Worm (Caenorhabditis elegans) whole organism, L2 larva: ENCODE results near the gene ZK1128.3.
A peak's percentile ranks its signal among the peaks of the same experiment; 100 is the strongest.

Experiments
- C34F6.9 ChIP-seq: fragments of 150-350 bp; optimal IDR thresholded peaks from 2 replicates; lab custom pipeline; 2014; ENCODE audit warnings: missing biosample characterization, missing genetic modification characterization
- F13H6.1 ChIP-seq: sonication (generic microtip); optimal IDR thresholded peaks from 2 replicates; lab custom pipeline; 2016; ENCODE audit warnings: missing genetic modification characterization, missing compliant biosample characterization
- Y55F3AM.14 ChIP-seq: fragments of 200-800 bp; sonication (Bioruptor generic); optimal IDR thresholded peaks from 2 replicates; lab custom pipeline; 2018; ENCODE audit warnings: mild to moderate bottlenecking, missing genetic modification characterization, missing compliant biosample characterization
- ZK546.5 ChIP-seq: sonication (generic microtip); optimal IDR thresholded peaks from 2 replicates; lab custom pipeline; 2017; ENCODE audit warnings: missing biosample characterization, missing genetic modification characterization
- alr-1 ChIP-seq: fragments of 150-350 bp; optimal IDR thresholded peaks from 2 replicates; lab custom pipeline; 2014; ENCODE audit warnings: missing biosample characterization, missing genetic modification characterization
- aly-2 ChIP-seq: fragments of 150-350 bp; optimal IDR thresholded peaks from 2 replicates; lab custom pipeline; 2014; ENCODE audit warnings: missing biosample characterization, missing genetic modification characterization
- ama-1 ChIP-seq: fragments of 150-350 bp; optimal IDR thresholded peaks from 2 replicates; lab custom pipeline; 2018; ENCODE audit warnings: inconsistent platforms
- blmp-1 ChIP-seq: sonication (generic microtip); optimal IDR thresholded peaks from 2 replicates; lab custom pipeline; 2017; ENCODE audit warnings: missing genetic modification characterization, mild to moderate bottlenecking, missing compliant biosample characterization, antibody characterized with exemption, moderate library complexity; ENCODE audit not compliant: insufficient read depth
- ceh-16 ChIP-seq: fragments of 150-350 bp; optimal IDR thresholded peaks from 2 replicates; lab custom pipeline; 2014; ENCODE audit warnings: missing biosample characterization, missing genetic modification characterization
- crh-2 ChIP-seq: sonication (generic microtip); optimal IDR thresholded peaks from 2 replicates; lab custom pipeline; 2017; ENCODE audit warnings: missing biosample characterization, missing genetic modification characterization
- egl-27 ChIP-seq: sonication (generic microtip); optimal IDR thresholded peaks from 3 replicates; lab custom pipeline; 2017; ENCODE audit warnings: missing biosample characterization, missing genetic modification reagents, missing genetic modification characterization
- elt-1 ChIP-seq: fragments of 150-350 bp; optimal IDR thresholded peaks from 2 replicates; lab custom pipeline; 2014; ENCODE audit warnings: missing biosample characterization, missing genetic modification characterization
- elt-3 ChIP-seq: sonication (generic microtip); optimal IDR thresholded peaks from 2 replicates; lab custom pipeline; 2017; ENCODE audit warnings: missing biosample characterization, missing genetic modification characterization
- fos-1 ChIP-seq: fragments of 150-350 bp; optimal IDR thresholded peaks from 2 replicates; lab custom pipeline; 2014; ENCODE audit warnings: missing biosample characterization, missing genetic modification characterization
- gmeb-1 ChIP-seq: fragments of 150-350 bp; optimal IDR thresholded peaks from 2 replicates; lab custom pipeline; 2014; ENCODE audit warnings: missing biosample characterization, missing genetic modification characterization
- lin-13 ChIP-seq: fragments of 150-350 bp; optimal IDR thresholded peaks from 2 replicates; lab custom pipeline; 2014; ENCODE audit warnings: missing biosample characterization, missing genetic modification reagents, missing genetic modification characterization
- lin-39 ChIP-seq: fragments of 150-350 bp; optimal IDR thresholded peaks from 2 replicates; lab custom pipeline; 2014; ENCODE audit warnings: missing biosample characterization, missing genetic modification reagents, missing genetic modification characterization
- lsy-2 ChIP-seq, 2 experiments: fragments of 150-350 bp in 1 of 2; sonication (generic microtip) in 1 of 2; optimal IDR thresholded peaks; 2 replicates each; lab custom pipeline; 2014 to 2017; ENCODE audit warnings: missing biosample characterization in 2 of 2, missing genetic modification characterization in 2 of 2
- mbf-1 ChIP-seq: sonication (generic microtip); optimal IDR thresholded peaks from 2 replicates; lab custom pipeline; 2017; ENCODE audit warnings: missing biosample characterization, missing genetic modification characterization
- mdl-1 ChIP-seq, 2 experiments: fragments of 150-350 bp in 1 of 2; sonication (generic microtip) in 1 of 2; optimal IDR thresholded peaks; 2 replicates each; lab custom pipeline; 2017; ENCODE audit warnings: missing biosample characterization in 2 of 2, missing genetic modification characterization in 2 of 2
- nhr-10 ChIP-seq: sonication (generic microtip); optimal IDR thresholded peaks from 2 replicates; lab custom pipeline; 2017; ENCODE audit warnings: missing biosample characterization, missing genetic modification characterization
- nhr-11 ChIP-seq: fragments of 150-350 bp; optimal IDR thresholded peaks from 2 replicates; lab custom pipeline; 2014; ENCODE audit warnings: missing biosample characterization, missing genetic modification characterization
- nhr-12 ChIP-seq: fragments of 150-350 bp; optimal IDR thresholded peaks from 2 replicates; lab custom pipeline; 2014; ENCODE audit warnings: missing biosample characterization, missing genetic modification characterization
- nhr-129 ChIP-seq: fragments of 150-350 bp; optimal IDR thresholded peaks from 2 replicates; lab custom pipeline; 2014; ENCODE audit warnings: missing biosample characterization, missing genetic modification characterization
- nhr-21 ChIP-seq: fragments of 150-350 bp; optimal IDR thresholded peaks from 2 replicates; lab custom pipeline; 2014; ENCODE audit warnings: missing biosample characterization, missing genetic modification characterization
- nhr-23 ChIP-seq: fragments of 150-350 bp; optimal IDR thresholded peaks from 2 replicates; lab custom pipeline; 2014; ENCODE audit warnings: missing biosample characterization, missing genetic modification reagents, missing genetic modification characterization
- nhr-237 ChIP-seq: fragments of 150-350 bp; optimal IDR thresholded peaks from 2 replicates; lab custom pipeline; 2014; ENCODE audit warnings: missing biosample characterization, missing genetic modification characterization
- nhr-25 ChIP-seq: fragments of 150-350 bp; sonication (generic microtip); optimal IDR thresholded peaks from 3 replicates; lab custom pipeline; 2014; ENCODE audit warnings: missing biosample characterization, missing genetic modification characterization
- nhr-77 ChIP-seq: fragments of 150-350 bp; optimal IDR thresholded peaks from 2 replicates; lab custom pipeline; 2014; ENCODE audit warnings: missing biosample characterization, missing genetic modification characterization
- peb-1 ChIP-seq: fragments of 150-350 bp; optimal IDR thresholded peaks from 2 replicates; lab custom pipeline; 2014; ENCODE audit warnings: missing biosample characterization, missing genetic modification characterization
- sem-4 ChIP-seq: fragments of 150-350 bp; optimal IDR thresholded peaks from 2 replicates; lab custom pipeline; 2014; ENCODE audit warnings: missing biosample characterization, missing genetic modification reagents, missing genetic modification characterization
- sma-3 ChIP-seq: sonication (generic microtip); optimal IDR thresholded peaks from 2 replicates; lab custom pipeline; 2016; ENCODE audit warnings: missing genetic modification reagents, missing genetic modification characterization, missing compliant biosample characterization
- sma-9 ChIP-seq, 2 experiments: fragments of 150-350 bp in 1 of 2; sonication (generic microtip) in 1 of 2; optimal IDR thresholded peaks; 2 replicates each; lab custom pipeline; 2014 to 2016; ENCODE audit warnings: missing genetic modification characterization in 2 of 2, mild to moderate bottlenecking in 1 of 2, missing biosample characterization in 1 of 2, missing compliant biosample characterization in 1 of 2, missing genetic modification reagents in 1 of 2, moderate library complexity in 1 of 2
- unc-39 ChIP-seq: fragments of 150-350 bp; optimal IDR thresholded peaks from 2 replicates; lab custom pipeline; 2014; ENCODE audit warnings: missing biosample characterization, missing genetic modification characterization
- unc-55 ChIP-seq: fragments of 150-350 bp; sonication (generic microtip); optimal IDR thresholded peaks from 3 replicates; lab custom pipeline; 2014; ENCODE audit warnings: missing biosample characterization, missing genetic modification reagents, missing genetic modification characterization
- unc-62 ChIP-seq: fragments of 150-350 bp; optimal IDR thresholded peaks from 2 replicates; lab custom pipeline; 2014; ENCODE audit warnings: missing biosample characterization, missing genetic modification reagents, missing genetic modification characterization
- zag-1 ChIP-seq: fragments of 150-350 bp; optimal IDR thresholded peaks from 2 replicates; lab custom pipeline; 2014; ENCODE audit warnings: missing biosample characterization, missing genetic modification characterization
- ztf-11 ChIP-seq: sonication (generic microtip); optimal IDR thresholded peaks from 2 replicates; lab custom pipeline; 2017; ENCODE audit warnings: missing biosample characterization, missing genetic modification characterization
- ztf-4 ChIP-seq: fragments of 150-350 bp; optimal IDR thresholded peaks from 2 replicates; lab custom pipeline; 2014; ENCODE audit warnings: missing biosample characterization, missing genetic modification characterization

Gene ZK1128.3

DNA sequence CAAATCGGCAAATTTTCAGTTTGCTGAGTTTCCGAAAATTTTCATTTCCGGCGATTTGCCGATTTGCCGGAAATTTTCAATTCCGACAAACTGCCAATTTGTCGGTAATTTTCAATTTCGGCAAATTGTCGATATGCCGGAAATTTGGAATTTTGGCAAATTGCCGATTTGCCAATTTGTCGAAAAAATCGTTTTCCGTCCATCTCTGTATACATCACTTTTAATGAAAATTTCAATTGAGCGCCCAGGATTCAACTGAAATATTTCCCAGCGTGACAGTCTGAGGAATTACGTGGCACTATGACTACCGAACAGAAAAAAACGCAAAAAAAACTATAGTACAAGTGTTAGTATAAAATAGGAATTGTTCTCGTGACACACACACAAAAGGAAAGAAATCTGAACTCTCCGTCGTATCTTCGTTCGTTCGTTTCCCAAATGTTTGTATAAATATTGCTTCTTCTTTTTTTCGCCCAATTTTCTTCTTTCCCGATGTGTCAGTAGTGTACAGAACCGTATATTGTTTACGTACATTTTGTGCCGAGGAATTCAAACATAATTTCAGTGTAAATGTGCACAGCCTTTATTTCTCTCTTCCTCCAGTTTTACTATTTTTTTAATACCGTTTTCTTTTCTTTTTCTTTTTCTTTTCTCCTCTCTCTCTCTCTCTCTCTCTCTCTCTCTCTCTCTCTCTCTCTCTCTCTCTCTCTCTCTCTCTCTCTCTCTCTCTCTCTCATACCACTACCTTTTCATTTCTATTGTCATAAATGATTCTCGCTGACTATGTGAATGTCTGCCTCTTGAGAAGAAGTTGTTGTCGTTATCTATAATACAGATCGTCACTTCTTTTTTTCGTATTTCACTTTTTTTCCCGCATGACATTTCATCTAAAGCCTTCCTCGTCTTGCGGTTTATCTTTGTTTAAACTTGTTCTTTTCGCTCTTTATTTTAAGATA lies 14.1 kb upstream of the ZK1128.3 start:
- TF ChIP-seq Y55F3AM.14 (GFP tag; lab: Kevin White, UChicago) (peak; percentile 20), nhr-10 (tag; lab: Kevin White, UChicago) (no peak), nhr-77 (tag; lab: Kevin White, UChicago) (no peak), ztf-4 (no peak), sma-3 (GFP tag; lab: Kevin White, UChicago) (no peak), zag-1 (no peak), ztf-11 (tag; lab: Kevin White, UChicago) (no peak), mbf-1 (no peak), lsy-2 (tag; optimal IDR thresholded peaks at IDR 0.05; lab: Kevin White, UChicago) (peak in 1 of 2 experiments; percentile 25), peb-1 (tag; lab: Kevin White, UChicago) (no peak), gmeb-1 (tag; lab: Kevin White, UChicago) (peak; percentile 43), unc-39 (no peak), nhr-21 (tag; lab: Kevin White, UChicago) (no peak), unc-62 (no peak), nhr-25 (tag; lab: Kevin White, UChicago) (peak; percentile 42), ZK546.5 (tag; lab: Kevin White, UChicago) (no peak), crh-2 (tag; lab: Kevin White, UChicago) (peak; percentile 8), blmp-1 (tag; lab: Kevin White, UChicago) (peak; percentile 45), aly-2 (tag; lab: Kevin White, UChicago) (no peak), ama-1 (lab: Kevin White, UChicago) (no peak), lin-13 (GFP tag; lab: Kevin White, UChicago) (no peak), nhr-23 (tag; lab: Kevin White, UChicago) (no peak), sem-4 (tag; lab: Kevin White, UChicago) (no peak), unc-55 (GFP tag; lab: Kevin White, UChicago) (no peak), fos-1 (peak; percentile 46), egl-27 (tag; lab: Kevin White, UChicago) (peak; percentile 7), sma-9 (GFP tag; optimal IDR thresholded peaks at IDR 0.05; lab: Kevin White, UChicago) (no peak), sma-9 (tag; optimal IDR thresholded peaks at IDR 0.05; lab: Kevin White, UChicago) (no peak), nhr-237 (tag; lab: Kevin White, UChicago) (no peak), nhr-11 (no peak)

DNA sequence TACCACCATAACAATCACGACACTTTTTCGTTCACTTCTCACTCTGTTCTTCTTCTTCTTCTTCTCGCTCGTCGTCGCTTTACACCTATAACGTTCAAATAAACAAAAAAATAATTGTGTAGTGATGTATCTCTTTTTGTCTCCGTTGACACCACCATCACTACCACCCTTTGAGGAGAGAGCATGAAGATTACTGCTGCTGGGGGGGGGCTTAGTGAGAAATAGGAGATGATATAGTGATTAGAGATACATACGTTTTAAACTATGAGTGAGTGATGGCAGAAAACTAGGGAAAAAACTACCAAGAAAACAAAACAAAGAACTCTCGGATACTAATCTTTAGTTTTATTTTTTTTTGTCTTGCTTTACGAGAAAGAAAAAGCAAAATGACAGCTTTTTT lies 7.7 kb upstream of the ZK1128.3 start:
- TF ChIP-seq peb-1 (tag; lab: Kevin White, UChicago) (no peak), elt-1 (tag; lab: Kevin White, UChicago) (no peak), mdl-1 (tag; optimal IDR thresholded peaks at IDR 0.05; lab: Kevin White, UChicago) (no peak), sem-4 (tag; lab: Kevin White, UChicago) (no peak), blmp-1 (tag; lab: Kevin White, UChicago) (no peak), crh-2 (tag; lab: Kevin White, UChicago) (no peak), unc-55 (GFP tag; lab: Kevin White, UChicago) (peak; percentile 26), alr-1 (tag; lab: Kevin White, UChicago) (no peak), zag-1 (no peak), nhr-129 (tag; lab: Kevin White, UChicago) (peak; percentile 19), lin-13 (GFP tag; lab: Kevin White, UChicago) (no peak), lsy-2 (tag; optimal IDR thresholded peaks at IDR 0.05; lab: Kevin White, UChicago) (peak in 1 of 2 experiments; percentile 34), nhr-11 (no peak), nhr-21 (tag; lab: Kevin White, UChicago) (no peak), sma-9 (GFP tag; optimal IDR thresholded peaks at IDR 0.05; lab: Kevin White, UChicago) (peak; percentile 35), sma-9 (tag; optimal IDR thresholded peaks at IDR 0.05; lab: Kevin White, UChicago) (no peak), nhr-77 (tag; lab: Kevin White, UChicago) (no peak), nhr-237 (tag; lab: Kevin White, UChicago) (no peak), nhr-23 (tag; lab: Kevin White, UChicago) (no peak)

DNA sequence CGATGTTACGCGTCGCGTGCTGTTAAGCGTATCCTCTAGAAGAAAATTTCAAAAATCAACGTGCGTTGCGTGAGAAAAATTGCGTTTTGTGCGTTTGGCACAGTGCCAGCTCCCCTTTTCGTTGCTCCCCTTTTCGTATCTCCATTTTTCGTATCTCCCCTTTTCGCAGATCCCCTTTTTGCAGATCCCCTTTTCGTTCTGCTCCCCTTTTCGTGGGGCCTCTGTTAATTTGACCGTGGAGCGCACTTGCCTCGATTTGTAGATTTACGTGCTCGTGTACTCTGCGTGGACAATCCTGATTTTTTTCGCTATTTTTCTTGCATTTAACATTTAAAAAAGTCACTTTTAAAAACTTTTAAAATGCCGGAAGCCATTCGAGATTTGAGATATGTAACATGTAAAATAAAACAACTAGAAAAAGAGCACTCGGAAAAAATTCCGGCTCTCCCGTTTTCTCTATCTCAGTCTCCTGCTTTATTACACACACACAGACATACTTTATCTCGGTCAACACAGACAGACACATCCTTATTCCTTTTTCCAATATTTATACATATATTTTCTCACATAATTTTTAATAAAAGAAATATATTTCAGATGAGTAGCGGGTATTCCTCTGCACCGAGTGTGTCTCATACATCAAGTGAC lies 5.0 kb upstream of the ZK1128.3 start, which contains the start of gene ttll-4:
ttll-4 (plus strand) TSS at position 598 of the 648 bp plus-strand sequence.
- TF ChIP-seq mbf-1 (no peak), F13H6.1 (peak; percentile 49), zag-1 (peak; percentile 1), peb-1 (tag; lab: Kevin White, UChicago) (no peak), ceh-16 (no peak), C34F6.9 (tag; lab: Kevin White, UChicago) (peak; percentile 55), unc-55 (GFP tag; lab: Kevin White, UChicago) (peak; percentile 44), nhr-129 (tag; lab: Kevin White, UChicago) (peak; percentile 14), sma-3 (GFP tag; lab: Kevin White, UChicago) (peak; percentile 1), nhr-12 (no peak), lin-39 (tag; lab: Kevin White, UChicago) (no peak), nhr-10 (tag; lab: Kevin White, UChicago) (no peak), sma-9 (GFP tag; optimal IDR thresholded peaks at IDR 0.05; lab: Kevin White, UChicago) (peak; percentile 23), sma-9 (tag; optimal IDR thresholded peaks at IDR 0.05; lab: Kevin White, UChicago) (no peak), lin-13 (GFP tag; lab: Kevin White, UChicago) (peak; percentile 53), elt-3 (no peak), lsy-2 (tag; optimal IDR thresholded peaks at IDR 0.05; lab: Kevin White, UChicago) (peak; percentile 50 to 59)
